Worm (Caenorhabditis elegans): ENCODE results near the gene ZK813.3.

ce11 chrX:3429122-3429521, 12.5 kb upstream of the ZK813.3 start:
- no peak for TF ChIP-seq W03F9.2 (tag; optimal IDR thresholded peaks at IDR 0.05)
- no peak for TF ChIP-seq dao-5 (tag; optimal IDR thresholded peaks at IDR 0.05)
- no peak for TF ChIP-seq him-1 (tag; optimal IDR thresholded peaks at IDR 0.05)

Measured in whole organism, L4/young adult.